Worm (Caenorhabditis elegans) whole organism, midembryonic: Measurements from ENCODE around the gene sre-13.
A peak's percentile ranks its signal among the peaks of the same experiment; 100 is the strongest.
"Not testable (repeated sequence)": the region's sequence is repeated elsewhere in the genome, so short reads cannot be mapped to it uniquely, and the experiment has no call there.

ENCODE experiments used
- cog-1 ChIP-seq: sonication (generic microtip); optimal IDR thresholded peaks from 2 replicates; lab custom pipeline; 2016; ENCODE audit warnings: missing genetic modification characterization, missing compliant biosample characterization
- med-1 ChIP-seq: sonication (generic microtip); optimal IDR thresholded peaks from 2 replicates; lab custom pipeline; 2017; ENCODE audit warnings: missing genetic modification characterization, mild to moderate bottlenecking, missing compliant biosample characterization, antibody characterized with exemption, missing genetic modification reagents; ENCODE audit not compliant: insufficient read depth
- tab-1 ChIP-seq: fragments of 200-800 bp; sonication (Bioruptor generic); IDR thresholded peaks from 2 replicates; pipeline ENCODE4 v1.3.6; 2022; ENCODE audit warnings: missing genetic modification characterization, missing compliant biosample characterization
- ztf-23 ChIP-seq: fragments of 200-800 bp; sonication (Bioruptor generic); IDR thresholded peaks from 2 replicates; pipeline ENCODE4 v1.3.6; 2022; ENCODE audit warnings: missing genetic modification reagents, missing genetic modification characterization, missing compliant biosample characterization
- ztf-29 ChIP-seq: fragments of 200-800 bp; sonication (Bioruptor generic); IDR thresholded peaks from 2 replicates; pipeline ENCODE4 v1.3.6; 2022; ENCODE audit warnings: missing genetic modification reagents, missing genetic modification characterization, missing compliant biosample characterization

ce11 chrII:14635895-14636294 is 742 bp downstream of the sre-13 start:
- not testable (repeated sequence) for TF ChIP-seq ztf-23 (GFP tag; lab: Robert Waterston, UW); ztf-29 (GFP tag; lab: Robert Waterston, UW); med-1 (GFP tag; lab: Kevin White, UChicago); cog-1 (tag; lab: Kevin White, UChicago)
- TF ChIP-seq tab-1 (GFP tag; lab: Robert Waterston, UW) = peak; percentile 10; the same call in 1 of the 2 replicates
